Worm (Caenorhabditis elegans) whole organism, L4 larva: ENCODE measurements around the gene C37C3.18.

Experiments used
- D1046.2 ChIP-seq: fragments of 200-800 bp; sonication (Bioruptor generic); IDR thresholded peaks from 2 replicates; pipeline ENCODE4 v1.3.6; 2022; ENCODE audit warnings: missing genetic modification characterization, missing compliant biosample characterization
- F49E8.2 ChIP-seq: sonication (generic microtip); optimal IDR thresholded peaks from 2 replicates; lab custom pipeline; 2016; ENCODE audit warnings: missing compliant biosample characterization, mild to moderate bottlenecking, missing genetic modification characterization, borderline replicate concordance
- Y48G9A.11 ChIP-seq: fragments of 200-800 bp; sonication (Bioruptor generic); IDR thresholded peaks from 2 replicates; pipeline ENCODE4 v1.3.6; 2022; ENCODE audit warnings: missing genetic modification reagents, missing genetic modification characterization, missing compliant biosample characterization
- Y75B8A.6 ChIP-seq: fragments of 200-800 bp; sonication (Bioruptor generic); IDR thresholded peaks from 2 replicates; pipeline ENCODE4 v1.3.6; 2022; ENCODE audit warnings: missing genetic modification reagents, missing genetic modification characterization, missing compliant biosample characterization
- aha-1 ChIP-seq: fragments of 150-350 bp; peaks from one replicate; lab custom pipeline; 2014; ENCODE audit warnings: missing biosample characterization, missing genetic modification characterization
- ama-1 ChIP-seq: fragments of 150-350 bp; optimal IDR thresholded peaks from 2 replicates; lab custom pipeline; 2014; ENCODE audit warnings: inconsistent platforms, mixed read lengths
- ceh-44 ChIP-seq: fragments of 200-800 bp; sonication (Bioruptor generic); IDR thresholded peaks from 2 replicates; pipeline ENCODE4 v1.3.6; 2022; ENCODE audit warnings: missing genetic modification reagents, missing genetic modification characterization, missing compliant biosample characterization
- ceh-62 ChIP-seq: sonication (generic microtip); optimal IDR thresholded peaks from 2 replicates; lab custom pipeline; 2017; ENCODE audit warnings: missing biosample characterization, missing genetic modification characterization
- ces-1 ChIP-seq: fragments of 150-350 bp; sonication (generic microtip); optimal IDR thresholded peaks from 4 replicates; lab custom pipeline; 2014; ENCODE audit warnings: missing biosample characterization, missing genetic modification reagents, missing genetic modification characterization
- ctbp-1 ChIP-seq: fragments of 200-800 bp; sonication (Bioruptor generic); IDR thresholded peaks from 2 replicates; pipeline ENCODE4 v1.3.6; 2022; ENCODE audit warnings: missing genetic modification reagents, missing genetic modification characterization, missing compliant biosample characterization
- dmd-8 ChIP-seq: fragments of 200-800 bp; sonication (Bioruptor generic); IDR thresholded peaks from 2 replicates; pipeline ENCODE4 v1.3.6; 2022; ENCODE audit warnings: missing genetic modification characterization, missing compliant biosample characterization
- dpl-1 ChIP-seq: fragments of 150-350 bp; optimal IDR thresholded peaks from 2 replicates; lab custom pipeline; 2014; ENCODE audit warnings: missing biosample characterization, missing genetic modification reagents, missing genetic modification characterization
- duxl-1 ChIP-seq: sonication (generic microtip); optimal IDR thresholded peaks from 2 replicates; lab custom pipeline; 2016; ENCODE audit warnings: mild to moderate bottlenecking, missing genetic modification characterization, moderate library complexity, missing compliant biosample characterization; ENCODE audit not compliant: poor library complexity
- egl-27 ChIP-seq: sonication (generic microtip); optimal IDR thresholded peaks from 3 replicates; lab custom pipeline; 2017; ENCODE audit warnings: missing biosample characterization, missing genetic modification reagents, missing genetic modification characterization
- fkh-10 ChIP-seq: fragments of 150-350 bp; optimal IDR thresholded peaks from 2 replicates; lab custom pipeline; 2014; ENCODE audit warnings: missing biosample characterization, missing genetic modification reagents, missing genetic modification characterization
- hif-1 ChIP-seq, 2 experiments: sonication (generic microtip); optimal IDR thresholded peaks; 2 replicates each; lab custom pipeline; 2016 to 2017; ENCODE audit warnings: missing compliant biosample characterization in 2 of 2, missing genetic modification characterization in 2 of 2, missing genetic modification reagents in 2 of 2, missing genotype in 2 of 2, mild to moderate bottlenecking in 1 of 2
- hlh-11 ChIP-seq: fragments of 200-800 bp; sonication (Bioruptor generic); optimal IDR thresholded peaks from 2 replicates; lab custom pipeline; 2018; ENCODE audit warnings: mild to moderate bottlenecking, missing genetic modification characterization, missing compliant biosample characterization
- hlh-30 ChIP-seq: sonication (generic microtip); optimal IDR thresholded peaks from 2 replicates; lab custom pipeline; 2017; ENCODE audit warnings: antibody characterized with exemption, mild to moderate bottlenecking, missing genetic modification characterization, missing compliant biosample characterization; ENCODE audit not compliant: insufficient read depth
- hmg-1.1 ChIP-seq: fragments of 200-800 bp; sonication (Bioruptor generic); IDR thresholded peaks from 2 replicates; pipeline ENCODE4 v1.3.6; 2022; ENCODE audit warnings: missing genetic modification reagents, missing genetic modification characterization, missing compliant biosample characterization
- lim-7 ChIP-seq: fragments of 200-800 bp; sonication (Bioruptor generic); IDR thresholded peaks from 2 replicates; pipeline ENCODE4 v1.3.6; 2022; ENCODE audit warnings: missing genetic modification characterization, missing compliant biosample characterization
- lin-13 ChIP-seq: fragments of 150-350 bp; optimal IDR thresholded peaks from 2 replicates; lab custom pipeline; 2014; ENCODE audit warnings: missing biosample characterization, missing genetic modification reagents, missing genetic modification characterization
- lin-15B ChIP-seq: fragments of 150-350 bp; sonication (generic microtip); optimal IDR thresholded peaks from 3 replicates; lab custom pipeline; 2014; ENCODE audit warnings: missing biosample characterization, missing genetic modification characterization
- lin-29 ChIP-seq: fragments of 200-800 bp; sonication (Bioruptor generic); IDR thresholded peaks from 2 replicates; pipeline ENCODE4 v1.3.6; 2022; ENCODE audit warnings: missing genetic modification reagents, missing genetic modification characterization, missing compliant biosample characterization
- lin-38 ChIP-seq: fragments of 200-800 bp; sonication (Bioruptor generic); IDR thresholded peaks from 2 replicates; pipeline ENCODE4 v1.3.6; 2022; ENCODE audit warnings: missing genetic modification reagents, missing genetic modification characterization, missing compliant biosample characterization
- lin-39 ChIP-seq: fragments of 150-350 bp; optimal IDR thresholded peaks from 2 replicates; lab custom pipeline; 2014; ENCODE audit warnings: missing biosample characterization, missing genetic modification reagents, missing genetic modification characterization
- lir-3 ChIP-seq: sonication (generic microtip); optimal IDR thresholded peaks from 2 replicates; lab custom pipeline; 2016; ENCODE audit warnings: mild to moderate bottlenecking, missing genetic modification characterization, missing compliant biosample characterization
- lsy-2 ChIP-seq, 2 experiments: fragments of 150-350 bp in 1 of 2; sonication (generic microtip) in 1 of 2; optimal IDR thresholded peaks; 2 replicates each; lab custom pipeline; 2014 to 2017; ENCODE audit warnings: missing biosample characterization in 2 of 2, missing genetic modification characterization in 2 of 2
- madf-9 ChIP-seq: fragments of 200-800 bp; sonication (Bioruptor generic); conservative IDR thresholded peaks from 2 replicates; pipeline ENCODE4 v1.3.6; 2022; ENCODE audit warnings: missing genetic modification reagents, missing genetic modification characterization, missing compliant biosample characterization
- mdl-1 ChIP-seq, 2 experiments: fragments of 150-350 bp in 1 of 2; sonication (generic microtip) in 1 of 2; optimal IDR thresholded peaks; 2 replicates each; lab custom pipeline; 2014 to 2017; ENCODE audit warnings: missing biosample characterization in 2 of 2, missing genetic modification characterization in 2 of 2
- mdt-29 ChIP-seq: fragments of 200-800 bp; sonication (Bioruptor generic); IDR thresholded peaks from 2 replicates; pipeline ENCODE4 v1.3.6; 2022; ENCODE audit warnings: missing genetic modification reagents, missing genetic modification characterization, missing compliant biosample characterization
- mep-1 ChIP-seq: fragments of 150-350 bp; sonication (generic microtip); optimal IDR thresholded peaks from 3 replicates; lab custom pipeline; 2014; ENCODE audit warnings: missing biosample characterization, missing genetic modification characterization
- mxl-3 ChIP-seq: fragments of 200-800 bp; sonication (Bioruptor generic); optimal IDR thresholded peaks from 2 replicates; lab custom pipeline; 2018; ENCODE audit warnings: mild to moderate bottlenecking, missing genetic modification characterization, missing compliant biosample characterization
- nhr-10 ChIP-seq: fragments of 150-350 bp; optimal IDR thresholded peaks from 2 replicates; lab custom pipeline; 2014; ENCODE audit warnings: missing biosample characterization, missing genetic modification characterization
- nhr-102 ChIP-seq: sonication (generic microtip); optimal IDR thresholded peaks from 2 replicates; lab custom pipeline; 2016; ENCODE audit warnings: mild to moderate bottlenecking, missing genetic modification characterization, moderate library complexity, missing compliant biosample characterization
- nhr-111 ChIP-seq: fragments of 200-800 bp; sonication (Bioruptor generic); optimal IDR thresholded peaks from 2 replicates; lab custom pipeline; 2018; ENCODE audit warnings: mild to moderate bottlenecking, missing genetic modification characterization, missing compliant biosample characterization
- nhr-42 ChIP-seq: fragments of 200-800 bp; sonication (Bioruptor generic); IDR thresholded peaks from 2 replicates; pipeline ENCODE4 v1.3.6; 2022; ENCODE audit warnings: missing genetic modification characterization, missing compliant biosample characterization
- nhr-6 ChIP-seq: fragments of 150-350 bp; optimal IDR thresholded peaks from 2 replicates; lab custom pipeline; 2014; ENCODE audit warnings: missing biosample characterization, missing genetic modification characterization
- nhr-76 ChIP-seq: fragments of 150-350 bp; optimal IDR thresholded peaks from 2 replicates; lab custom pipeline; 2014; ENCODE audit warnings: missing biosample characterization, missing genetic modification characterization
- php-3 ChIP-seq: fragments of 200-800 bp; sonication (Bioruptor generic); IDR thresholded peaks from 2 replicates; pipeline ENCODE4 v1.3.6; 2022; ENCODE audit warnings: missing genetic modification reagents, missing genetic modification characterization, missing compliant biosample characterization
- skn-1 ChIP-seq: fragments of 150-350 bp; optimal IDR thresholded peaks from 2 replicates; lab custom pipeline; 2014; ENCODE audit warnings: missing biosample characterization, missing genetic modification characterization
- snpc-1.2 ChIP-seq: fragments of 200-800 bp; sonication (Bioruptor generic); IDR thresholded peaks from 2 replicates; pipeline ENCODE4 v1.3.6; 2022; ENCODE audit warnings: missing genetic modification reagents, missing genetic modification characterization, missing compliant biosample characterization
- snpc-4 ChIP-seq: fragments of 150-350 bp; optimal IDR thresholded peaks from 2 replicates; lab custom pipeline; 2014; ENCODE audit warnings: missing biosample characterization, missing genetic modification characterization
- spr-3 ChIP-seq: fragments of 200-800 bp; sonication (Bioruptor generic); optimal IDR thresholded peaks from 2 replicates; lab custom pipeline; 2018; ENCODE audit warnings: mild to moderate bottlenecking, missing genetic modification characterization, missing compliant biosample characterization
- tag-97 ChIP-seq: fragments of 200-800 bp; sonication (Bioruptor generic); IDR thresholded peaks from 2 replicates; pipeline ENCODE4 v1.3.6; 2022; ENCODE audit warnings: missing genetic modification characterization, missing compliant biosample characterization
- unc-39 ChIP-seq: sonication (generic microtip); optimal IDR thresholded peaks from 2 replicates; lab custom pipeline; 2017; ENCODE audit warnings: missing biosample characterization, missing genetic modification characterization
- vab-7 ChIP-seq: fragments of 200-800 bp; sonication (Bioruptor generic); IDR thresholded peaks from 2 replicates; pipeline ENCODE4 v1.3.6; 2022; ENCODE audit warnings: missing genetic modification reagents, missing genetic modification characterization, missing compliant biosample characterization
- zfp-3 ChIP-seq: fragments of 200-800 bp; sonication (Bioruptor generic); conservative IDR thresholded peaks from 2 replicates; pipeline ENCODE4 v1.3.6; 2022; ENCODE audit warnings: missing genetic modification reagents, missing genetic modification characterization, missing compliant biosample characterization
- zip-2 ChIP-seq: fragments of 150-350 bp; optimal IDR thresholded peaks from 2 replicates; lab custom pipeline; 2014; ENCODE audit warnings: missing biosample characterization, missing genetic modification characterization
- ztf-7 ChIP-seq: fragments of 150-350 bp; optimal IDR thresholded peaks from 2 replicates; lab custom pipeline; 2014; ENCODE audit warnings: missing biosample characterization, missing genetic modification characterization

The C37C3.18 gene

DNA sequence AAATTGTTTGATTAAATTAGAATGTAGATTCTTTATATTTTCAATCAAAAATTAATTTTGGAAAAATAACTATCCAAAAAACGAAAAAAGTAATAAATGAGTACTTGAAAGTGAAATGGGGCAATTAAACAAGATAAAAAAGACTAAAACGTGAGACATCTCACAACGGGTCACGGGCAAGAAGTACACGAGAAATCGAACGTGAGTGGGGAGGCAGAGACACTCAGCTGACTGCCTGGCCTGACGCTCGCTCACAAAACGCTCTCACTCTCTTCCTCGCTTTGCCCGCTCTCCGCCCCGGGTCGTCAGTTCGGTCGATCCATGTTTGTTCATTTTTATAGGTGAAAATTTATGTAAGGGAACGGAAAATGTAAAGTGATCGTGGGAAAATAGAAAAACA lies 6.5 kb upstream of the C37C3.18 start (continued):
- TF ChIP-seq aha-1 (tag; lab: Kevin White, UChicago) (no peak), mdl-1 (tag; optimal IDR thresholded peaks at IDR 0.05; lab: Kevin White, UChicago) (peak in 1 of 2 experiments; percentile 72), fkh-10 (GFP tag; lab: Kevin White, UChicago) (no peak), hlh-11 (tag; lab: Kevin White, UChicago) (peak; percentile 86), F49E8.2 (tag; lab: Kevin White, UChicago) (no peak), php-3 (GFP tag; lab: Robert Waterston, UW) (peak; percentile 54; the same call in 1 of the 2 replicates), mep-1 (tag; lab: Kevin White, UChicago) (peak; percentile 26), ama-1 (lab: Kevin White, UChicago) (no peak)

DNA sequence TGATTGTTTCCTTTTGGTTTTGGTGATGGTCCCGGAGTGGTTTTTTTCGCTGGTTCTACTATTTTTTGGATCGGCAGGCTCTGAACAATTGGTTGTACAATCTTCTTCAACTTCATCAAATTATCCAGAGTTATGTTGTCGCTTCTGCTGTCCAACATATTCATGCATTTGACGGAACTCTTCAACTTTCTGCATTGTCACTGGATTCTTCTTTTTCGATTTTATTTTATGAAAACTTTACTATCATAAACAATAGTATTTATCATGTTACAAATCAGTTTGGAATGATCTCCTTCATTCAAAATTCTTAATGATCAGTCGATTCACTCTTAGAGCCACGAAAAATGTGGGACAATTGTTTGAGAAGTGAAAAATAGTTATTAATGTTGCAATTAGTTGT lies 2.7 kb upstream of the C37C3.18 start:
- no peak for TF ChIP-seq zip-2
- TF ChIP-seq Y75B8A.6 (GFP tag; lab: Robert Waterston, UW), result no peak
- TF ChIP-seq spr-3 (GFP tag; lab: Kevin White, UChicago), result no peak
- TF ChIP-seq egl-27 (tag; lab: Kevin White, UChicago), result no peak
- TF ChIP-seq nhr-10 (tag; lab: Kevin White, UChicago), result no peak
- TF ChIP-seq ces-1 (GFP tag; lab: Kevin White, UChicago), result no peak
- TF ChIP-seq lir-3 (tag; lab: Kevin White, UChicago), result no peak
- no peak for TF ChIP-seq tag-97 (GFP tag; lab: Robert Waterston, UW)
- TF ChIP-seq lin-29 (GFP tag; lab: Robert Waterston, UW), result no peak
- TF ChIP-seq php-3 (GFP tag; lab: Robert Waterston, UW), result no peak
- no peak for TF ChIP-seq fkh-10 (GFP tag; lab: Kevin White, UChicago)
- TF ChIP-seq F49E8.2 (tag; lab: Kevin White, UChicago), result peak; percentile 9
- TF ChIP-seq ctbp-1 (GFP tag; lab: Robert Waterston, UW), result no peak
- no peak for TF ChIP-seq zfp-3 (GFP tag; lab: Robert Waterston, UW)
- peak; percentile 84 for TF ChIP-seq aha-1 (tag; lab: Kevin White, UChicago)
- TF ChIP-seq dpl-1, result no peak
- peak; percentile 36; the same call in 1 of the 2 replicates for TF ChIP-seq lin-38
- no peak for TF ChIP-seq lin-39
- TF ChIP-seq lin-15B, result no peak
- TF ChIP-seq ceh-44 (GFP tag; lab: Robert Waterston, UW), result no peak
- no peak for TF ChIP-seq duxl-1 (tag; lab: Kevin White, UChicago)
- TF ChIP-seq ama-1 (lab: Kevin White, UChicago), result no peak
- no peak for TF ChIP-seq unc-39 (tag; lab: Kevin White, UChicago)

DNA sequence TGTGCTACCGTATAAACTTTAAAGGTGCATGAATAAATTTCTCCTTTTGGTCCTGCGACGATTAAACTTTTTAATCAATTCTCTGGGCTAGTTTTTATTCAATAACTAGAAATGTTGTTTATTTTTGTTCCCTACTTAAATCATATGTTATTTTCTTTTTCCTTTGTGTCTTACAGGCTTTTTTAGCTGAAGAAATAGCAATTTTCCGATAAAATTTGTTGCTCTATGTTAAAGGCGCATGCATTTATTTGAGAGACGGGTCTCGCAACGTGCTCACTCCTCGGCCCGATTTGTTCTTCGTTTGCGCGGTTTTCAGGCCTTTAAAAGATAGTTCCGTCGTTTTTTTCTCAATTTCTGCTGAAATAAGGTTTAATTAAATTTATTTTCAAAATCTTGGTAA lies 893 bp upstream of the C37C3.18 start:
- TF ChIP-seq snpc-4 (tag; lab: Kevin White, UChicago), result no peak
- TF ChIP-seq lim-7, result no peak
- TF ChIP-seq mxl-3, result no peak
- TF ChIP-seq lin-13, result no peak
- no peak for TF ChIP-seq hlh-30 (tag; lab: Kevin White, UChicago)
- 0 out of 2 replicates have a peak, but pooled peaks have one; percentile 34 for TF ChIP-seq hmg-1.1 (GFP tag; lab: Robert Waterston, UW)
- TF ChIP-seq ztf-7, result no peak
- TF ChIP-seq nhr-76, result no peak
- no peak for TF ChIP-seq vab-7 (GFP tag; lab: Robert Waterston, UW)
- TF ChIP-seq nhr-6 (tag; lab: Kevin White, UChicago), result peak; percentile 52
- TF ChIP-seq nhr-111, result no peak
- no peak for TF ChIP-seq skn-1
- TF ChIP-seq snpc-1.2 (GFP tag; lab: Robert Waterston, UW), result no peak
- TF ChIP-seq madf-9 (GFP tag; lab: Robert Waterston, UW), result no peak
- no peak for TF ChIP-seq nhr-102 (tag; lab: Kevin White, UChicago)
- no peak for TF ChIP-seq D1046.2 (GFP tag; lab: Robert Waterston, UW)
- TF ChIP-seq aha-1 (tag; lab: Kevin White, UChicago), result no peak
- peak in 1 of 2 experiments; percentile 27 for TF ChIP-seq lsy-2 (tag; optimal IDR thresholded peaks at IDR 0.05; lab: Kevin White, UChicago)
- TF ChIP-seq ceh-44 (GFP tag; lab: Robert Waterston, UW), result no peak
- TF ChIP-seq dmd-8 (GFP tag; lab: Robert Waterston, UW), result no peak
- no peak for TF ChIP-seq ceh-62 (tag; lab: Kevin White, UChicago)
- TF ChIP-seq nhr-42, result no peak
- TF ChIP-seq Y48G9A.11 (GFP tag; lab: Robert Waterston, UW), result no peak
- TF ChIP-seq hif-1 (tag; optimal IDR thresholded peaks at IDR 0.05; lab: Kevin White, UChicago), result no peak
- no peak for TF ChIP-seq mdt-29
- TF ChIP-seq ces-1 (GFP tag; lab: Kevin White, UChicago), result no peak
